Fruit fly (Drosophila melanogaster) whole organism: ENCODE results near the gene Zdhhc8.

Experiments used
- psq ChIP-seq: fragments of >200 bp; optimal IDR thresholded peaks from 2 replicates; lab custom pipeline; 2017
- usp ChIP-seq: fragments of >200 bp; optimal IDR thresholded peaks from 2 replicates; lab custom pipeline; 2017; ENCODE audit warnings: missing biosample characterization, missing genetic modification characterization, mixed read lengths

DNA sequence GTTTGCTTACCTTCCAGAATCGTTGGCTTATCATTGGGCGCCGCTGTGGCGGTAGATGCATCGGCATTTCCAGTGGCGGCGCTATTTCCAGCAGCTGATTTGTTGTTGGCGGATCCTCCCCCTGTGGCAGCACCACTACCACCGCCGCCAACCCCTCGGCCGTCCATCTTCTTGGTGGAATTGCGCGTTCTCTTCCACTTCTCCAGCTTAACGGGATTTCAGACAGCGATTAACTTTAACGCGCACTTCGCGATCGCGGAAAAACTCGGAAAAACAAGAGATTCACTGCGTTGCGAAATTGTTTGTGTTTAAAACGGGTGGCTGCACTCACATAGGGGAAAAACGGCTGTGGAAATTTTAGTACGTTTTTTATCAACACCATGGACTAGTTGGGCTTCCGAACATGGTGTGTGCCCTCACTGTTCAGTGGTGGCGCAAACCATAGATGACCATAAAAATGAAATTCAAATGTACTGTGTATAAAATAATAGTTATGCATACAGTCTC, 73.2 kb downstream of the Zdhhc8 start, which contains the start of gene c11.1:
- TF ChIP-seq usp, result no peak
- no peak for TF ChIP-seq psq (lab: Kevin White, UChicago)
